Fruit fly (Drosophila melanogaster): ENCODE measurements around the gene Acbp4.

Acbp4 gene

DNA sequence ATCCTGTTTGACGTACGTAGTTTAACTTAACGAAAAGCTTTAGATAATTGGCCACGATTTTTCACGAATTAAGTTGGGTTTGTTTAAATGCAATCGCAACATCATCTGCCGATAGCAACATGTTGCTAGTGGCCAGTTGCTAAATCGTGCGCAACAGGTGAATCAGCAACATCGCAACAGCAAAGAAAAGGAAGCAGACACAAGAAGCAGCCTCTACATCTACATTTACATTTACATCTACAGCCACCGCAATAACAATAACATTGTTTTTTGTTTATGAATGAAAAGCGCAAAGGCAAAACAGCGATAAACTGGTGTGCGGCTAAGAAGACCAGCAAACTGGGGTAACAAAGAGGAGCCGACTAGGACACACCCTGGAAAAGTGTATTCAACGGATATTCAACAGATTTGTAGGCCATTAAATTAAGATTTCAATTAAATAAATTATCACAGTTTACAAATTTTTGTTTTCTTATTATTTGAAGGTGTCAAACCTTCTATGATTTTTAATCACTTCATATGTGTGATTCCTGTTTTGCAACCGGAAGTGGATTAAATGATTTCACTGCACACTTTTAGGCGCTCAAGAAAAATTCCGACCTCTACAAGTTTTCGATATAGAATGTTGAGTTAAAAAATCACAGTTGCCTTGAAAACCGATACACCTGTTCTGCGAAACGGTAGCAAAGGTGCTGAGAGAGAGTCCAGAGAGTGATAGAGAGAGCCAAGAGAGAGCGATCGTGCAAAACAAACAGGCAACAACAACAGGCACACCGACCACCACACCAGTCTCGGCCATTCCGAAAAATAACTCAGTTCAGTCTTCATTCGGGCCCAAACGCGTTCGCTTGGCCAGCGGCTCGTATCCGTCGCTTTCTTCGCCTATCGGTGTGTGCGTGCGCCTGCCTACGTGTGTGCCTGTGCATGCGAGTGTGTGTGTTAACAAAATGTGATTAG lies 5.9 kb upstream of the Acbp4 start, which contains the start of gene melt (continued):
- TF ChIP-seq tup (GFP tag; optimal IDR thresholded peaks at IDR 0.05) (peak; percentile 75), CG12071 (GFP tag; optimal IDR thresholded peaks at IDR 0.05) (peak; percentile 35), H15 (GFP tag; IDR thresholded peaks at IDR 0.05) (0 out of 3 replicates have a peak, but pooled peaks have one; percentile 58), CG10321 (GFP tag; IDR thresholded peaks at IDR 0.05) (no peak), Gsc (GFP tag; IDR thresholded peaks at IDR 0.05) (0 out of 2 replicates have a peak, but pooled peaks have one; percentile 36), CG12942 (GFP tag; optimal IDR thresholded peaks at IDR 0.05) (peak; percentile 81), Dref (GFP tag; IDR thresholded peaks at IDR 0.05) (0 out of 2 replicates have a peak, but pooled peaks have one; percentile 31), stc (GFP tag; IDR thresholded peaks at IDR 0.05) (0 out of 2 replicates have a peak, but pooled peaks have one; percentile 41), insv (GFP tag; optimal IDR thresholded peaks at IDR 0.05) (peak; percentile 37 to 56), pros (GFP tag; optimal IDR thresholded peaks at IDR 0.05) (no peak), knrl (GFP tag; IDR thresholded peaks at IDR 0.05; ENCODE audit: partially characterized antibody) (peak; percentile 20; the same call in 1 of the 3 replicates), Abd-B (GFP tag; optimal IDR thresholded peaks at IDR 0.05) (peak; percentile 78), Lhr (GFP tag; optimal IDR thresholded peaks at IDR 0.05) (peak; percentile 72), seq (GFP tag; IDR thresholded peaks at IDR 0.05) (peak; percentile 58), Ptx1 (GFP tag; IDR thresholded peaks at IDR 0.05) (peak; percentile 81), CG2129 (GFP tag; IDR thresholded peaks at IDR 0.05; ENCODE audit: partially characterized antibody) (no peak), CG32532 (GFP tag; IDR thresholded peaks at IDR 0.05) (peak; percentile 80), sr (GFP tag; IDR thresholded peaks at IDR 0.05) (peak; percentile 48; the same call in 1 of the 3 replicates), CG33557 (GFP tag; optimal IDR thresholded peaks at IDR 0.05) (peak; percentile 78), jigr1 (GFP tag; IDR thresholded peaks at IDR 0.05) (0 out of 3 replicates have a peak, but pooled peaks have one; percentile 66), sc (optimal IDR thresholded peaks at IDR 0.05) (no peak), sc (GFP tag; optimal IDR thresholded peaks at IDR 0.05) (peak; percentile 72), Fer1 (GFP tag; optimal IDR thresholded peaks at IDR 0.05) (peak; percentile 83), CG15073 (GFP tag; optimal IDR thresholded peaks at IDR 0.05) (peak; percentile 63), ro (GFP tag; IDR thresholded peaks at IDR 0.05) (peak; percentile 62; the same call in 1 of the 2 replicates), CG6254 (GFP tag; optimal IDR thresholded peaks at IDR 0.05) (peak; percentile 59), kni (GFP tag; optimal IDR thresholded peaks at IDR 0.05) (peak; percentile 72), ci (GFP tag; IDR thresholded peaks at IDR 0.05) (peak; percentile 51), CG17912 (GFP tag; optimal IDR thresholded peaks at IDR 0.05) (no peak), CG9932 (GFP tag; IDR thresholded peaks at IDR 0.05) (peak; percentile 78), CG31388 (GFP tag; optimal IDR thresholded peaks at IDR 0.05) (peak; percentile 49), CG12769 (tag; optimal IDR thresholded peaks at IDR 0.05) (peak; percentile 48), CG14050 (GFP tag; IDR thresholded peaks at IDR 0.05) (peak; percentile 52; the same call in 2 of the 3 replicates), oc (tag; optimal IDR thresholded peaks at IDR 0.05) (peak; percentile 29), CG42726 (GFP tag; IDR thresholded peaks at IDR 0.05; ENCODE audit: partially characterized antibody) (peak; percentile 41; the same call in 1 of the 2 replicates), Bdp1 (GFP tag; optimal IDR thresholded peaks at IDR 0.05) (peak; percentile 66), emc (GFP tag; optimal IDR thresholded peaks at IDR 0.05) (peak; percentile 70), sim (GFP tag; IDR thresholded peaks at IDR 0.05) (no peak), tgo (GFP tag; IDR thresholded peaks at IDR 0.05) (peak; percentile 79), maf-S (GFP tag; optimal IDR thresholded peaks at IDR 0.05) (peak; percentile 81), slp2 (GFP tag; optimal IDR thresholded peaks at IDR 0.05) (peak; percentile 88), ind (GFP tag; optimal IDR thresholded peaks at IDR 0.05) (peak; percentile 89), ap (GFP tag; IDR thresholded peaks at IDR 0.05) (peak; percentile 47), Jarid2 (GFP tag; optimal IDR thresholded peaks at IDR 0.05) (peak; percentile 91), trem (tag; optimal IDR thresholded peaks at IDR 0.05) (peak; percentile 72), CG18476 (GFP tag; optimal IDR thresholded peaks at IDR 0.05) (peak; percentile 88), chm (GFP tag; IDR thresholded peaks at IDR 0.05) (0 out of 2 replicates have a peak, but pooled peaks have one; percentile 17), gt (GFP tag; IDR thresholded peaks at IDR 0.05) (0 out of 2 replicates have a peak, but pooled peaks have one; percentile 47)

All from whole organism, embryonic.